Fruit fly (Drosophila melanogaster): ENCODE measurements around the gene Men-b.

dm6 chr3R:27149884-27150676, 1.4 kb upstream of the Men-b start:
- no peak for TF ChIP-seq CTCF (optimal IDR thresholded peaks at IDR 0.05)
- no peak for TF ChIP-seq CG8478 (optimal IDR thresholded peaks at IDR 0.05)

All from S2 (cell line).